Fruit fly (Drosophila melanogaster) whole organism, wandering third instar larva: ENCODE results near the gene dsx-c73A.

Source experiments
- Abd-B ChIP-seq: fragments of >200 bp; optimal IDR thresholded peaks from 2 replicates; lab custom pipeline; 2017; ENCODE audit warnings: missing biosample characterization, missing genetic modification characterization
- CG32264 ChIP-seq: fragments of 200-800 bp; sonication (Bioruptor generic); optimal IDR thresholded peaks from 2 replicates; lab custom pipeline; 2016; ENCODE audit warnings: missing biosample characterization, missing genetic modification characterization
- CG9705 ChIP-seq: fragments of 200-800 bp; sonication (Bioruptor generic); optimal IDR thresholded peaks from 2 replicates; lab custom pipeline; 2018; ENCODE audit warnings: missing biosample characterization, mild to moderate bottlenecking, missing genetic modification characterization
- CrebA ChIP-seq: fragments of 200-800 bp; sonication (Bioruptor generic); optimal IDR thresholded peaks from 2 replicates; lab custom pipeline; 2016; ENCODE audit warnings: missing biosample characterization, mild to moderate bottlenecking, missing genetic modification characterization, borderline replicate concordance
- Dfd ChIP-seq: fragments of >200 bp; optimal IDR thresholded peaks from 2 replicates; lab custom pipeline; 2017; ENCODE audit warnings: missing biosample characterization, missing genetic modification characterization
- Dif ChIP-seq: fragments of 200-275, 200-300 bp; sonication (Bioruptor generic); optimal IDR thresholded peaks from 2 replicates; lab custom pipeline; 2018; ENCODE audit warnings: missing biosample characterization, missing genetic modification characterization; ENCODE audit not compliant: partially characterized antibody
- GATAd ChIP-seq: sonication (Bioruptor generic); optimal IDR thresholded peaks from 2 replicates; lab custom pipeline; 2016; ENCODE audit warnings: missing biosample characterization, missing genetic modification characterization
- HLH106 ChIP-seq: fragments of 200-800 bp; optimal IDR thresholded peaks from 3 replicates; lab custom pipeline; 2019; ENCODE audit warnings: missing biosample characterization, mild to moderate bottlenecking, missing genetic modification characterization, moderate library complexity
- Hnf4 ChIP-seq: fragments of 200-800 bp; sonication (Bioruptor generic); optimal IDR thresholded peaks from 2 replicates; lab custom pipeline; 2016; ENCODE audit warnings: missing biosample characterization, mild to moderate bottlenecking, missing genetic modification characterization
- Hr78 ChIP-seq: fragments of >200 bp; optimal IDR thresholded peaks from 2 replicates; lab custom pipeline; 2017; ENCODE audit warnings: missing biosample characterization, missing genetic modification characterization
- Hr83 ChIP-seq: fragments of 200-300 bp; sonication (Bioruptor generic); optimal IDR thresholded peaks from 2 replicates; lab custom pipeline; 2016; ENCODE audit warnings: missing biosample characterization, mild to moderate bottlenecking, missing genetic modification characterization, moderate library complexity; ENCODE audit not compliant: poor library complexity, severe bottlenecking
- Jra ChIP-seq: sonication (Bioruptor generic); optimal IDR thresholded peaks from 2 replicates; lab custom pipeline; 2016; ENCODE audit warnings: missing biosample characterization, missing genetic modification characterization
- Mio ChIP-seq: sonication (Bioruptor generic); optimal IDR thresholded peaks from 2 replicates; lab custom pipeline; 2016; ENCODE audit warnings: missing biosample characterization, missing genetic modification characterization
- Myc ChIP-seq: fragments of >200 bp; optimal IDR thresholded peaks from 2 replicates; lab custom pipeline; 2017
- N ChIP-seq: fragments of >200 bp; optimal IDR thresholded peaks from 2 replicates; lab custom pipeline; 2018; ENCODE audit warnings: missing biosample characterization, missing external identifiers, missing genetic modification characterization
- OdsH ChIP-seq: fragments of 200-800 bp; sonication (Bioruptor generic); optimal IDR thresholded peaks from 2 replicates; lab custom pipeline; 2016; ENCODE audit warnings: missing biosample characterization, mild to moderate bottlenecking, missing genetic modification characterization
- Rel ChIP-seq, 2 experiments: fragments of 200-800 bp; sonication (Bioruptor generic) in 1 of 2; optimal IDR thresholded peaks; 2 replicates in 1 of 2; 3 replicates in 1 of 2; lab custom pipeline; 2016 to 2019; ENCODE audit warnings: mild to moderate bottlenecking in 2 of 2, missing biosample characterization in 2 of 2, missing genetic modification characterization in 2 of 2, moderate library complexity in 1 of 2
- Sp1 ChIP-seq: fragments of 200-800 bp; sonication (Bioruptor generic); optimal IDR thresholded peaks from 3 replicates; lab custom pipeline; 2019; ENCODE audit warnings: missing biosample characterization, mild to moderate bottlenecking, missing genetic modification characterization, moderate library complexity
- Vsx2 ChIP-seq: fragments of 200-300, 225-300 bp; sonication (Bioruptor generic); optimal IDR thresholded peaks from 2 replicates; lab custom pipeline; 2018; ENCODE audit warnings: missing biosample characterization, missing genetic modification characterization; ENCODE audit not compliant: partially characterized antibody
- br ChIP-seq: fragments of 200-800 bp; sonication (Bioruptor generic); optimal IDR thresholded peaks from 2 replicates; lab custom pipeline; 2016; ENCODE audit warnings: missing biosample characterization, missing genetic modification characterization
- brk ChIP-seq: fragments of 200-800 bp; sonication (Bioruptor generic); optimal IDR thresholded peaks from 2 replicates; lab custom pipeline; 2016; ENCODE audit warnings: missing biosample characterization, mild to moderate bottlenecking, missing genetic modification characterization
- dl ChIP-seq, 2 experiments: fragments of 175-275, 200-275 bp in 1 of 2; fragments of 200-275 bp in 1 of 2; sonication (Bioruptor generic); optimal IDR thresholded peaks; lab custom pipeline; 2018; ENCODE audit warnings: mild to moderate bottlenecking in 2 of 2, missing biosample characterization in 2 of 2, missing genetic modification characterization in 2 of 2, moderate library complexity in 2 of 2; ENCODE audit not compliant: partially characterized antibody in 2 of 2, insufficient read depth in 1 of 2
- dmrt93B ChIP-seq: fragments of 200-800 bp; sonication (Bioruptor generic); optimal IDR thresholded peaks from 2 replicates; lab custom pipeline; 2018; ENCODE audit warnings: missing biosample characterization, mild to moderate bottlenecking, missing genetic modification characterization
- dsf ChIP-seq: sonication (Bioruptor generic); optimal IDR thresholded peaks from 2 replicates; lab custom pipeline; 2016; ENCODE audit warnings: missing biosample characterization, missing genetic modification characterization, borderline replicate concordance
- ey ChIP-seq: fragments of 200-800 bp; sonication (Bioruptor generic); optimal IDR thresholded peaks from 2 replicates; lab custom pipeline; 2016; ENCODE audit warnings: missing biosample characterization, missing genetic modification characterization
- foxo ChIP-seq, 2 experiments: fragments of 200-800 bp; sonication (Bioruptor generic); optimal IDR thresholded peaks; 2 replicates in 1 of 2; 3 replicates in 1 of 2; lab custom pipeline; 2016 to 2017; ENCODE audit warnings: missing biosample characterization in 2 of 2, missing genetic modification characterization in 2 of 2
- fru ChIP-seq: fragments of 200-800 bp; sonication (Bioruptor generic); optimal IDR thresholded peaks from 3 replicates; lab custom pipeline; 2016; ENCODE audit warnings: missing biosample characterization, mild to moderate bottlenecking, missing genetic modification characterization
- h ChIP-seq: fragments of 200-800 bp; sonication (Bioruptor generic); optimal IDR thresholded peaks from 3 replicates; lab custom pipeline; 2016; ENCODE audit warnings: missing biosample characterization, mild to moderate bottlenecking, missing genetic modification characterization
- jim ChIP-seq: fragments of 175-275, 200-325 bp; sonication (Bioruptor generic); optimal IDR thresholded peaks from 2 replicates; lab custom pipeline; 2016; ENCODE audit warnings: missing biosample characterization, mild to moderate bottlenecking, missing genetic modification characterization
- lola ChIP-seq: fragments of >200 bp; optimal IDR thresholded peaks from 2 replicates; lab custom pipeline; 2017; ENCODE audit warnings: missing biosample characterization, missing genetic modification characterization
- pan ChIP-seq: fragments of >200 bp; optimal IDR thresholded peaks from 2 replicates; lab custom pipeline; 2017
- psq ChIP-seq: fragments of 200-800 bp; sonication (Bioruptor generic); optimal IDR thresholded peaks from 3 replicates; lab custom pipeline; 2017; ENCODE audit warnings: missing biosample characterization, mild to moderate bottlenecking, missing genetic modification characterization, moderate library complexity
- rgr ChIP-seq: fragments of 200-800 bp; sonication (Bioruptor generic); optimal IDR thresholded peaks from 3 replicates; lab custom pipeline; 2016; ENCODE audit warnings: missing biosample characterization, mild to moderate bottlenecking, missing genetic modification characterization
- sage ChIP-seq: fragments of 200-800 bp; sonication (Bioruptor generic); optimal IDR thresholded peaks from 2 replicates; lab custom pipeline; 2016; ENCODE audit warnings: missing biosample characterization, mild to moderate bottlenecking, missing genetic modification characterization
- sv ChIP-seq: fragments of 200-800 bp; sonication (Bioruptor generic); optimal IDR thresholded peaks from 3 replicates; lab custom pipeline; 2016; ENCODE audit warnings: missing biosample characterization, missing genetic modification characterization
- tai ChIP-seq: sonication (Bioruptor generic); optimal IDR thresholded peaks from 2 replicates; lab custom pipeline; 2016; ENCODE audit warnings: missing biosample characterization, missing genetic modification characterization
- usp ChIP-seq: fragments of >200 bp; optimal IDR thresholded peaks from 2 replicates; lab custom pipeline; 2017; ENCODE audit warnings: missing biosample characterization, missing genetic modification characterization
- woc ChIP-seq: sonication (Bioruptor generic); optimal IDR thresholded peaks from 2 replicates; lab custom pipeline; 2016; ENCODE audit warnings: missing biosample characterization, mild to moderate bottlenecking, missing genetic modification characterization

Gene dsx-c73A

dm6 chr3L:16410234-16411119, 41.3 kb downstream of the dsx-c73A start:
- TF ChIP-seq fru (GFP tag; lab: Kevin White, UChicago) (peak; percentile 88), sv (GFP tag; lab: Kevin White, UChicago) (no peak), Myc (lab: Kevin White, UChicago) (no peak), Abd-B (no peak), Dif (GFP tag; lab: Kevin White, UChicago) (peak; percentile 78), psq (GFP tag; lab: Kevin White, UChicago) (peak; percentile 91), brk (GFP tag; lab: Kevin White, UChicago) (peak; percentile 72), Rel (GFP tag; optimal IDR thresholded peaks at IDR 0.05; lab: Kevin White, UChicago) (peak; percentile 27), Rel (tag; optimal IDR thresholded peaks at IDR 0.05; lab: Kevin White, UChicago) (no peak), Mio (GFP tag; lab: Kevin White, UChicago) (no peak), Hr83 (GFP tag; lab: Kevin White, UChicago) (peak; percentile 47), N (GFP tag; lab: Kevin White, UChicago) (peak; percentile 58), pan (lab: Kevin White, UChicago) (no peak), GATAd (GFP tag; lab: Kevin White, UChicago) (no peak), CrebA (GFP tag; lab: Kevin White, UChicago) (no peak), foxo (GFP tag; optimal IDR thresholded peaks at IDR 0.05; lab: Kevin White, UChicago) (peak in 1 of 2 experiments; percentile 83), CG9705 (GFP tag; lab: Kevin White, UChicago) (peak; percentile 65), Hr78 (GFP tag; lab: Kevin White, UChicago) (no peak), Dfd (GFP tag; lab: Kevin White, UChicago) (no peak), OdsH (peak; percentile 76), h (GFP tag; lab: Kevin White, UChicago) (peak; percentile 87), Hnf4 (peak; percentile 81), rgr (GFP tag; lab: Kevin White, UChicago) (peak; percentile 83), Sp1 (GFP tag; lab: Kevin White, UChicago) (peak; percentile 81), woc (GFP tag; lab: Kevin White, UChicago) (peak; percentile 90), lola (GFP tag; lab: Kevin White, UChicago) (no peak), dl (GFP tag; optimal IDR thresholded peaks at IDR 0.05; lab: Kevin White, UChicago; ENCODE audit: insufficient read depth in 1 of 2, partially characterized antibody in 2 of 2) (peak; percentile 44 to 53), dsf (GFP tag; lab: Kevin White, UChicago) (no peak), Jra (GFP tag; lab: Kevin White, UChicago) (peak; percentile 23), br (GFP tag; lab: Kevin White, UChicago) (peak; percentile 85), tai (GFP tag; lab: Kevin White, UChicago) (no peak), dmrt93B (GFP tag; lab: Kevin White, UChicago) (peak; percentile 35), sage (GFP tag; lab: Kevin White, UChicago) (peak; percentile 57), ey (GFP tag; lab: Kevin White, UChicago) (peak; percentile 83), CG32264 (peak; percentile 67), jim (no peak), usp (GFP tag; lab: Kevin White, UChicago) (no peak), HLH106 (tag; lab: Kevin White, UChicago) (peak; percentile 72), Vsx2 (GFP tag; lab: Kevin White, UChicago) (no peak)
